Worm (Caenorhabditis elegans) whole organism, midembryonic: Measurements from ENCODE around the gene F56B3.9.

ENCODE experiments used
- T22C8.4 ChIP-seq: fragments of 200-800 bp; sonication (Bioruptor generic); IDR thresholded peaks from 2 replicates; pipeline ENCODE4 v1.3.6; 2022; ENCODE audit warnings: missing genetic modification characterization, missing compliant biosample characterization
- cog-1 ChIP-seq: sonication (generic microtip); optimal IDR thresholded peaks from 2 replicates; lab custom pipeline; 2016; ENCODE audit warnings: missing genetic modification characterization, missing compliant biosample characterization
- flt-1 ChIP-seq: fragments of 200-800 bp; sonication (Bioruptor generic); IDR thresholded peaks from 2 replicates; pipeline ENCODE4 v1.3.6; 2022; ENCODE audit warnings: missing genetic modification characterization, missing compliant biosample characterization
- klf-2 ChIP-seq: fragments of 200-800 bp; sonication (Bioruptor generic); conservative IDR thresholded peaks from 2 replicates; pipeline ENCODE4 v1.3.6; 2022; ENCODE audit warnings: missing genetic modification reagents, missing genetic modification characterization, missing compliant biosample characterization
- med-1 ChIP-seq: sonication (generic microtip); optimal IDR thresholded peaks from 2 replicates; lab custom pipeline; 2017; ENCODE audit warnings: missing genetic modification characterization, mild to moderate bottlenecking, missing compliant biosample characterization, antibody characterized with exemption, missing genetic modification reagents; ENCODE audit not compliant: insufficient read depth
- ref-1 ChIP-seq: fragments of 200-800 bp; sonication (Bioruptor generic); conservative IDR thresholded peaks from 2 replicates; pipeline ENCODE4 v1.3.6; 2022; ENCODE audit warnings: missing genetic modification reagents, missing genetic modification characterization, missing compliant biosample characterization
- tab-1 ChIP-seq: fragments of 200-800 bp; sonication (Bioruptor generic); IDR thresholded peaks from 2 replicates; pipeline ENCODE4 v1.3.6; 2022; ENCODE audit warnings: missing genetic modification characterization, missing compliant biosample characterization
- ztf-23 ChIP-seq: fragments of 200-800 bp; sonication (Bioruptor generic); IDR thresholded peaks from 2 replicates; pipeline ENCODE4 v1.3.6; 2022; ENCODE audit warnings: missing genetic modification reagents, missing genetic modification characterization, missing compliant biosample characterization
- ztf-29 ChIP-seq: fragments of 200-800 bp; sonication (Bioruptor generic); IDR thresholded peaks from 2 replicates; pipeline ENCODE4 v1.3.6; 2022; ENCODE audit warnings: missing genetic modification reagents, missing genetic modification characterization, missing compliant biosample characterization

The F56B3.9 gene

DNA sequence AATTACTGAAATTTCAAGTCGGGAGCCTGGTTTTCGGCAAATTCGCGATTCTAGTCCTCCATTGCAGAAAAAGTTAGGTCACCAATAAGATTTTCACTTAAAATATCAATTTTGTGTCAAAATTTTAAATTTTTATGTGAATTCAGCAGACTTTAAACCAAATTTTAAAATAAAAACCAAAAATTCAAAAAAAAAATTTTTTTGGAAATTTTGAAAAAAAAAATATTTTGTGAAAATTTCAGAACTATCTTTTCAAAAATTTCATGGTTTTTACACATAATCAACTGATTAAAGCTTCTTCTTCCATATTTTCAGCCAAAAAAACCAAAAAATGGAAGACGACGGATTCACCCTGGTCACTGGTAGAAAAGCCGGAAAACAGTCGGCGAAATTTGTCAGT, 33.6 kb downstream of the F56B3.9 start, which contains the start of gene Y55F3BL.4:
Y55F3BL.4 (plus strand) TSS at position 301 of the 400 bp plus-strand sequence.
- TF ChIP-seq cog-1 (tag; lab: Kevin White, UChicago) (no peak), ztf-29 (GFP tag; lab: Robert Waterston, UW) (no peak), tab-1 (GFP tag; lab: Robert Waterston, UW) (no peak), klf-2 (GFP tag; lab: Robert Waterston, UW) (no peak), T22C8.4 (GFP tag; lab: Robert Waterston, UW) (no peak), ztf-23 (GFP tag; lab: Robert Waterston, UW) (no peak), ref-1 (no peak), flt-1 (GFP tag; lab: Robert Waterston, UW) (no peak), med-1 (GFP tag; lab: Kevin White, UChicago) (no peak)

DNA sequence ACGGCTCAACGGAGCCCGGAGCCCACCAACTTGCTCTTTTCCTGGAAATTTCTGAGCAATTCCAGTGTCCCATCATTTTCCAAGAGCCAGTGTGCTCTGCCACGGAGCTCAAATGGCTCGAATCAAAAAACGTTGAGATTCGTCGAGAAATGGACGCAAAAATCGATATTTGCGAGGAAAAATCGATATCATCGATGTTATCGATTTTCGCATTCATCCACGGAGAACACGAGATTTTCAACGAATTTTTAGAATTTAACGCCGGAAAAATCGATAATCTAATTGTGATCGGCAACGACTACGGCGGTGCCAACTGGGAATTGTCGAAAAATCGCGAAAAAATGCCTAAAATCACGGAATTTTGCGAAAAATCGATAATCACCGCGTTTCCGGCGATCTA, 34.5 kb downstream of the F56B3.9 start:
- TF ChIP-seq med-1 (GFP tag; lab: Kevin White, UChicago) (no peak), T22C8.4 (GFP tag; lab: Robert Waterston, UW) (peak; percentile 59)

DNA sequence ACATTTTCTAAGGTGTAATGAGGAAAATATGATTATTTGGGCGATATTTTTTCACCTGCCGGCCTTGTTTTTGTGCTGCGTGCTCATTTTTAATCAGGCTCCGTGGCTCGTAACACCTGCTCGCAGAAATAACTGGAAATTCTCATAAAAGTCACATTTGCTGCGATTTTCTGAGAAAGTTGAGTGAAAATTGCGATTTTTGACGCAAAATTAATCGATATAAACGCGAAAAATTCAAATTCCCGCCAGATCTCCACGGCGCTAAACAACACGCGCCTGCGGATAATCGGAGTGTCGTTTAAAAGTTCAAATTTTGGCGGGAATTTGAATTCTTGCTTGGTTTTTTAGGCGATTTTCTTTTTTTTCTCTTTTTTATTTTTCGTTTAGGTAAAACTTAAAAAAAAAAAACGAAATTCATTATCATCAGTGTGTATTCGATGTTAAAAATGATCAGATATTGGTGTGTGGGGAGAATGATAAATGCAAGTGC, 35.9 kb downstream of the F56B3.9 start, which contains the start of gene Y55F3BL.6:
Y55F3BL.6 (minus strand) TSS at position 51 of the 490 bp plus-strand sequence.
- TF ChIP-seq cog-1 (tag; lab: Kevin White, UChicago) (no peak), tab-1 (GFP tag; lab: Robert Waterston, UW) (no peak), flt-1 (GFP tag; lab: Robert Waterston, UW) (no peak), ref-1 (no peak), klf-2 (GFP tag; lab: Robert Waterston, UW) (no peak), ztf-29 (GFP tag; lab: Robert Waterston, UW) (no peak), T22C8.4 (GFP tag; lab: Robert Waterston, UW) (no peak), med-1 (GFP tag; lab: Kevin White, UChicago) (no peak), ztf-23 (GFP tag; lab: Robert Waterston, UW) (no peak)

DNA sequence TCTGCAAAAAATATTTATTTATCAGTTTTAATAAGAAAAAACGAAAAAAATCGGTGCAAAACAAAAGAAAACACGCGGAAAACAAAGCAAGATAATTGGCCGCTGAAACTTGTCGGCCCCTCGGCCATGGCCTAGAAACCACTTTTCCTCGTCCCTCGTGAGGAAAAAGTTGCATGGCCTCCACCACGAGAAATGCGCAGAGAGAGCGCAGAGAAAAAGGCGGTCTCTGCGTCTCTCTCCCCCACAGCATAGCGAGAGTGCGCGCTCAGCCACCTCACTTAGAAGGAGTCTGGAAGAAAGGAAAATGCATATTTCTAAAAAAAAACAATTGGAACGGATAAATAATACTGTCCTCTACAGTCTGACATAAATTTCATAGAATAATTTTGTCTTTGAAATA, 42.2 kb downstream of the F56B3.9 start:
- TF ChIP-seq flt-1 (GFP tag; lab: Robert Waterston, UW) (peak; percentile 71; the same call in 1 of the 2 replicates), klf-2 (GFP tag; lab: Robert Waterston, UW) (peak; percentile 59; the same call in 1 of the 2 replicates), tab-1 (GFP tag; lab: Robert Waterston, UW) (0 out of 2 replicates have a peak, but pooled peaks have one; percentile 65), ztf-23 (GFP tag; lab: Robert Waterston, UW) (peak; percentile 74)

DNA sequence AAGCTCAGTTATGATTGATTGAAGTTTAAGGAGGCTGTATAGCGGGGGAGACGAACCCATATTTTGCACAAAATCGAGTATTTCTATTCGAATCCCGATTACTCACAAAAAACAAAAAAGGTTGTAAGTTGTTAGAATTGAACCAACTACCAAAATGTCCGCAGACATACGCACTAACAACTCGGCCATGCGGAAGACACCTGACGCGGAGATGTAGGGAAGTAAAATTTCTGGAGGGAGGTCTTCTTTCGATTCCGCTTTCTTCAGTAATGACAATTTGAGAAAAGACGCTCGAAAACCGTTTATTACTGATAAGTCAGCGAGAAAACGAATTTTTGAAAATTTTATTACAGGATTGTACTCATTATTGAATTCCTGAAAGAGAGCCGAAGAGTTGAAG, 46.7 kb downstream of the F56B3.9 start:
- TF ChIP-seq ref-1 (no peak), cog-1 (tag; lab: Kevin White, UChicago) (no peak), flt-1 (GFP tag; lab: Robert Waterston, UW) (no peak), ztf-23 (GFP tag; lab: Robert Waterston, UW) (no peak), tab-1 (GFP tag; lab: Robert Waterston, UW) (no peak), T22C8.4 (GFP tag; lab: Robert Waterston, UW) (no peak), med-1 (GFP tag; lab: Kevin White, UChicago) (no peak), ztf-29 (GFP tag; lab: Robert Waterston, UW) (no peak), klf-2 (GFP tag; lab: Robert Waterston, UW) (no peak)
